Worm (Caenorhabditis elegans): ENCODE measurements around the gene grdn-1.

grdn-1 gene

ce11 chrV:18627445-18627844, 34.9 kb downstream of the grdn-1 start:
- no peak for TF ChIP-seq mxl-1 (tag; optimal IDR thresholded peaks at IDR 0.05)
- TF ChIP-seq K12H6.12 (tag; optimal IDR thresholded peaks at IDR 0.05), result peak; percentile 21

- TF ChIP-seq F57C9.4 (tag; optimal IDR thresholded peaks at IDR 0.05) (no peak), nhr-80 (tag; optimal IDR thresholded peaks at IDR 0.05) (no peak), madf-6 (GFP tag; IDR thresholded peaks at IDR 0.05) (no peak), atf-7 (tag; optimal IDR thresholded peaks at IDR 0.05) (no peak), attf-6 (GFP tag; IDR thresholded peaks at IDR 0.05) (no peak), xnd-1 (tag; optimal IDR thresholded peaks at IDR 0.05) (no peak), F37B4.10 (GFP tag; IDR thresholded peaks at IDR 0.05) (no peak), tbx-9 (tag; optimal IDR thresholded peaks at IDR 0.05; ENCODE audit: borderline replicate concordance) (no peak), cebp-1 (GFP tag; IDR thresholded peaks at IDR 0.05) (no peak), cebp-1 (tag; optimal IDR thresholded peaks at IDR 0.05) (no peak), zim-3 (tag; optimal IDR thresholded peaks at IDR 0.05) (no peak), C17E4.6 (GFP tag; IDR thresholded peaks at IDR 0.05) (no peak)
Measured at ce11 chrV:18628907-18629306, 36.4 kb downstream of the grdn-1 start.

- TF ChIP-seq madf-6 (GFP tag; IDR thresholded peaks at IDR 0.05) (no peak), F37B4.10 (GFP tag; IDR thresholded peaks at IDR 0.05) (no peak), lin-26 (GFP tag; IDR thresholded peaks at IDR 0.05) (no peak), tbp1 (GFP tag; optimal IDR thresholded peaks at IDR 0.05) (no peak), xnd-1 (tag; optimal IDR thresholded peaks at IDR 0.05) (no peak), let-607 (tag; optimal IDR thresholded peaks at IDR 0.05) (no peak), unc-130 (GFP tag; optimal IDR thresholded peaks at IDR 0.05) (no peak), lsy-27 (tag; optimal IDR thresholded peaks at IDR 0.05; ENCODE audit: borderline replicate concordance, insufficient read depth) (no peak), ceh-91 (GFP tag; IDR thresholded peaks at IDR 0.05) (no peak), nfya-2 (GFP tag; IDR thresholded peaks at IDR 0.05) (no peak), tbx-9 (tag; optimal IDR thresholded peaks at IDR 0.05; ENCODE audit: borderline replicate concordance) (no peak), ceh-40 (GFP tag; IDR thresholded peaks at IDR 0.05) (no peak), F33H1.4 (GFP tag; IDR thresholded peaks at IDR 0.05) (no peak), F52B5.7 (tag; optimal IDR thresholded peaks at IDR 0.05) (no peak), fkh-3 (tag; optimal IDR thresholded peaks at IDR 0.05) (no peak), zim-3 (tag; optimal IDR thresholded peaks at IDR 0.05) (no peak), attf-5 (GFP tag; optimal IDR thresholded peaks at IDR 0.05) (no peak), lin-40 (tag; optimal IDR thresholded peaks at IDR 0.05) (no peak), C17E4.6 (GFP tag; IDR thresholded peaks at IDR 0.05) (no peak), ccch-3 (GFP tag; optimal IDR thresholded peaks at IDR 0.05) (no peak)
Measured at ce11 chrV:18631966-18632531, 39.5 kb downstream of the grdn-1 start.

- TF ChIP-seq dpff-1 (tag; optimal IDR thresholded peaks at IDR 0.05) (no peak), snpc-1.1 (tag; optimal IDR thresholded peaks at IDR 0.05; ENCODE audit: insufficient read depth) (no peak), ZK185.1 (tag; optimal IDR thresholded peaks at IDR 0.05; ENCODE audit: poor library complexity, severe bottlenecking) (no peak), T07F8.4 (tag; optimal IDR thresholded peaks at IDR 0.05) (no peak), Y95B8A.8 (GFP tag; IDR thresholded peaks at IDR 0.05) (no peak), K11D2.4 (GFP tag; IDR thresholded peaks at IDR 0.05) (no peak), aptf-3 (GFP tag; IDR thresholded peaks at IDR 0.05) (no peak), egl-18 (GFP tag; IDR thresholded peaks at IDR 0.05) (no peak), xnd-1 (tag; optimal IDR thresholded peaks at IDR 0.05) (no peak), lin-26 (GFP tag; IDR thresholded peaks at IDR 0.05) (no peak)
Measured at ce11 chrV:18636248-18636647, 43.7 kb downstream of the grdn-1 start, which contains the start of gene egas-3. TSS of gene egas-3 (minus strand) at chrV:18636348.
